Fruit fly (Drosophila melanogaster) whole organism, prepupa: ENCODE measurements around the gene Tep4.

ENCODE experiments used
- Blimp-1 ChIP-seq: fragments of 200-800 bp; sonication (Bioruptor generic); optimal IDR thresholded peaks from 3 replicates; lab custom pipeline; 2017; ENCODE audit warnings: missing biosample characterization, missing genetic modification characterization, mild to moderate bottlenecking, moderate library complexity, missing genetic modification reagents
- CG1621 ChIP-seq: fragments of 200-800 bp; sonication (Bioruptor generic); optimal IDR thresholded peaks from 3 replicates; lab custom pipeline; 2018; ENCODE audit warnings: missing biosample characterization, mild to moderate bottlenecking, missing genetic modification characterization
- CG31627 ChIP-seq: fragments of 200-800 bp; sonication (Bioruptor generic); optimal IDR thresholded peaks from 3 replicates; lab custom pipeline; 2016; ENCODE audit warnings: missing biosample characterization, missing genetic modification characterization
- CG32006 ChIP-seq: fragments of 200-800 bp; sonication (Bioruptor generic); optimal IDR thresholded peaks from 3 replicates; lab custom pipeline; 2017; ENCODE audit warnings: missing biosample characterization, mild to moderate bottlenecking, missing genetic modification characterization
- CG3919 ChIP-seq: fragments of 200-800 bp; sonication (Bioruptor generic); optimal IDR thresholded peaks from 3 replicates; lab custom pipeline; 2016; ENCODE audit warnings: missing biosample characterization, missing genetic modification characterization
- CG4318 ChIP-seq: fragments of 200-800 bp; sonication (Bioruptor generic); optimal IDR thresholded peaks from 3 replicates; lab custom pipeline; 2017; ENCODE audit warnings: missing biosample characterization, mild to moderate bottlenecking, missing genetic modification characterization
- CG6792 ChIP-seq: fragments of 200-800 bp; sonication (Bioruptor generic); optimal IDR thresholded peaks from 3 replicates; lab custom pipeline; 2016; ENCODE audit warnings: missing biosample characterization, missing genetic modification characterization
- CG6808 ChIP-seq: fragments of 200-800 bp; sonication (Bioruptor generic); optimal IDR thresholded peaks from 3 replicates; lab custom pipeline; 2017; ENCODE audit warnings: missing biosample characterization, missing genetic modification characterization, mild to moderate bottlenecking, moderate library complexity, missing genetic modification reagents
- CG6854 ChIP-seq: fragments of 200-800 bp; sonication (Bioruptor generic); optimal IDR thresholded peaks from 2 replicates; lab custom pipeline; 2017; ENCODE audit warnings: missing biosample characterization, mild to moderate bottlenecking, missing genetic modification characterization
- CG7368 ChIP-seq: fragments of 200-800 bp; sonication (Bioruptor generic); optimal IDR thresholded peaks from 3 replicates; lab custom pipeline; 2016; ENCODE audit warnings: missing biosample characterization, missing genetic modification characterization
- CG8119 ChIP-seq: fragments of 200-800 bp; sonication (Bioruptor generic); IDR thresholded peaks from 3 replicates; pipeline ENCODE4 v1.3.6; 2022; ENCODE audit warnings: missing biosample characterization, missing genetic modification characterization
- CG8319 ChIP-seq: fragments of 200-800 bp; sonication (Bioruptor generic); optimal IDR thresholded peaks from 3 replicates; lab custom pipeline; 2016; ENCODE audit warnings: missing biosample characterization, missing genetic modification characterization
- CG8632 ChIP-seq: fragments of 200-800 bp; sonication (Bioruptor generic); optimal IDR thresholded peaks from 3 replicates; lab custom pipeline; 2016; ENCODE audit warnings: missing biosample characterization, missing genetic modification characterization
- CG9139 ChIP-seq: fragments of 200-800 bp; sonication (Bioruptor generic); optimal IDR thresholded peaks from 3 replicates; lab custom pipeline; 2017; ENCODE audit warnings: missing biosample characterization, mild to moderate bottlenecking, missing genetic modification characterization
- Eip75B ChIP-seq: fragments of 200-800 bp; sonication (Bioruptor generic); optimal IDR thresholded peaks from 3 replicates; lab custom pipeline; 2016; ENCODE audit warnings: missing biosample characterization, missing genetic modification characterization
- Eip78C ChIP-seq: fragments of 200-800 bp; sonication (Bioruptor generic); peaks from one replicate; lab custom pipeline; 2016; ENCODE audit warnings: missing biosample characterization, missing genetic modification characterization
- Ets21C ChIP-seq: fragments of 200-800 bp; sonication (Bioruptor generic); optimal IDR thresholded peaks from 3 replicates; lab custom pipeline; 2016; ENCODE audit warnings: missing biosample characterization, missing genetic modification characterization
- Gug ChIP-seq: fragments of 200-800 bp; sonication (Bioruptor generic); IDR thresholded peaks from 2 replicates; pipeline ENCODE4 v1.3.6; 2022; ENCODE audit warnings: missing biosample characterization, missing genetic modification characterization
- Hr39 ChIP-seq: fragments of 200-800 bp; sonication (Bioruptor generic); optimal IDR thresholded peaks from 2 replicates; lab custom pipeline; 2016; ENCODE audit warnings: missing biosample characterization, missing genetic modification characterization
- Hr4 ChIP-seq: fragments of 200-800 bp; sonication (Bioruptor generic); optimal IDR thresholded peaks from 3 replicates; lab custom pipeline; 2016; ENCODE audit warnings: missing biosample characterization, missing genetic modification characterization
- Lpt ChIP-seq: fragments of 200-800 bp; sonication (Bioruptor generic); optimal IDR thresholded peaks from 3 replicates; lab custom pipeline; 2016; ENCODE audit warnings: missing biosample characterization, missing genetic modification characterization
- OdsH ChIP-seq: fragments of 200-800 bp; sonication (Bioruptor generic); optimal IDR thresholded peaks from 3 replicates; lab custom pipeline; 2016; ENCODE audit warnings: missing biosample characterization, missing genetic modification characterization
- Smox ChIP-seq: fragments of 200-800 bp; sonication (Bioruptor generic); optimal IDR thresholded peaks from 3 replicates; lab custom pipeline; 2016; ENCODE audit warnings: missing biosample characterization, missing genetic modification characterization
- Sox102F ChIP-seq: fragments of 200-800 bp; sonication (Bioruptor generic); optimal IDR thresholded peaks from 2 replicates; lab custom pipeline; 2016; ENCODE audit warnings: missing biosample characterization, mild to moderate bottlenecking, missing genetic modification characterization
- achi ChIP-seq: fragments of 200-800 bp; sonication (Bioruptor generic); optimal IDR thresholded peaks from 3 replicates; lab custom pipeline; 2016; ENCODE audit warnings: missing biosample characterization, missing genetic modification characterization
- cyc ChIP-seq: fragments of 200-800 bp; sonication (Bioruptor generic); optimal IDR thresholded peaks from 3 replicates; lab custom pipeline; 2016; ENCODE audit warnings: missing biosample characterization, missing genetic modification characterization
- dsx ChIP-seq: fragments of 200-800 bp; optimal IDR thresholded peaks from 3 replicates; lab custom pipeline; 2019; ENCODE audit warnings: missing biosample characterization, mild to moderate bottlenecking, missing genetic modification characterization, moderate library complexity; ENCODE audit not compliant: poor library complexity, severe bottlenecking
- esn ChIP-seq: fragments of 200-800 bp; sonication (Bioruptor generic); optimal IDR thresholded peaks from 2 replicates; lab custom pipeline; 2016; ENCODE audit warnings: missing biosample characterization, mild to moderate bottlenecking, missing genetic modification characterization, moderate library complexity
- fd85E ChIP-seq: fragments of 200-800 bp; sonication (Bioruptor generic); optimal IDR thresholded peaks from 3 replicates; lab custom pipeline; 2016; ENCODE audit warnings: missing biosample characterization, missing genetic modification characterization
- fkh ChIP-seq: fragments of 200-800 bp; sonication (Bioruptor generic); optimal IDR thresholded peaks from 3 replicates; lab custom pipeline; 2017; ENCODE audit warnings: missing biosample characterization, mild to moderate bottlenecking, missing genetic modification characterization, moderate library complexity
- net ChIP-seq: fragments of 200-800 bp; sonication (Bioruptor generic); optimal IDR thresholded peaks from 3 replicates; lab custom pipeline; 2016; ENCODE audit warnings: missing biosample characterization, missing genetic modification characterization
- pdm3 ChIP-seq: fragments of 200-800 bp; sonication (Bioruptor generic); optimal IDR thresholded peaks from 3 replicates; lab custom pipeline; 2016; ENCODE audit warnings: missing biosample characterization, missing genetic modification characterization
- salr ChIP-seq, 2 experiments: fragments of 200-800 bp; sonication (Bioruptor generic); optimal IDR thresholded peaks; 3 replicates each; lab custom pipeline; 2016 to 2018; ENCODE audit warnings: missing biosample characterization in 2 of 2, missing genetic modification characterization in 2 of 2, mild to moderate bottlenecking in 1 of 2
- ss ChIP-seq, 2 experiments: fragments of 200-800 bp; sonication (Bioruptor generic); optimal IDR thresholded peaks; 2 replicates in 1 of 2; 3 replicates in 1 of 2; lab custom pipeline; 2017 to 2018; ENCODE audit warnings: mild to moderate bottlenecking in 2 of 2, missing biosample characterization in 2 of 2, missing genetic modification characterization in 2 of 2, moderate library complexity in 1 of 2
- svp ChIP-seq: fragments of 200-800 bp; sonication (Bioruptor generic); peaks from one replicate; lab custom pipeline; 2016; ENCODE audit warnings: missing biosample characterization, missing genetic modification characterization
- vri ChIP-seq: fragments of 200-800 bp; sonication (Bioruptor generic); optimal IDR thresholded peaks from 3 replicates; lab custom pipeline; 2016; ENCODE audit warnings: missing biosample characterization, mild to moderate bottlenecking, missing genetic modification characterization

Tep4 gene

dm6 chr2L:19549412-19549811 lies 1.1 kb downstream of the Tep4 start:
- peak; percentile 68 for TF ChIP-seq Eip75B (GFP tag; lab: Kevin White, UChicago)
- no peak for TF ChIP-seq CG8632 (GFP tag; lab: Kevin White, UChicago)
- TF ChIP-seq CG6792 = peak; percentile 12
- TF ChIP-seq CG3919 = no peak
- peak; percentile 74 for TF ChIP-seq CG6854 (GFP tag; lab: Kevin White, UChicago)
- peak; percentile 71 for TF ChIP-seq vri (GFP tag; lab: Kevin White, UChicago)
- peak; percentile 32 for TF ChIP-seq Blimp-1 (GFP tag; lab: Kevin White, UChicago)
- TF ChIP-seq Sox102F (GFP tag; lab: Kevin White, UChicago) = peak; percentile 48
- peak; percentile 50 for TF ChIP-seq Lpt (GFP tag; lab: Kevin White, UChicago)
- TF ChIP-seq svp (GFP tag; lab: Kevin White, UChicago) = peak; percentile 91
- no peak for TF ChIP-seq Hr39 (GFP tag; lab: Kevin White, UChicago)
- peak; percentile 29 for TF ChIP-seq CG9139
- TF ChIP-seq CG4318 (GFP tag; lab: Kevin White, UChicago) = no peak
- TF ChIP-seq fkh (GFP tag; lab: Kevin White, UChicago) = peak; percentile 93
- peak; percentile 69 for TF ChIP-seq CG1621 (tag; lab: Kevin White, UChicago)
- TF ChIP-seq CG8119 = peak; percentile 60; the same call in 2 of the 3 replicates
- no peak for TF ChIP-seq pdm3 (GFP tag; lab: Kevin White, UChicago)
- peak; percentile 71 for TF ChIP-seq Eip78C (GFP tag; lab: Kevin White, UChicago)
- peak; percentile 20 for TF ChIP-seq esn (GFP tag; lab: Kevin White, UChicago)
- TF ChIP-seq CG6808 (GFP tag; lab: Kevin White, UChicago) = peak; percentile 70
- TF ChIP-seq achi (GFP tag; lab: Kevin White, UChicago) = peak; percentile 37
- peak; percentile 40 for TF ChIP-seq Smox

DNA sequence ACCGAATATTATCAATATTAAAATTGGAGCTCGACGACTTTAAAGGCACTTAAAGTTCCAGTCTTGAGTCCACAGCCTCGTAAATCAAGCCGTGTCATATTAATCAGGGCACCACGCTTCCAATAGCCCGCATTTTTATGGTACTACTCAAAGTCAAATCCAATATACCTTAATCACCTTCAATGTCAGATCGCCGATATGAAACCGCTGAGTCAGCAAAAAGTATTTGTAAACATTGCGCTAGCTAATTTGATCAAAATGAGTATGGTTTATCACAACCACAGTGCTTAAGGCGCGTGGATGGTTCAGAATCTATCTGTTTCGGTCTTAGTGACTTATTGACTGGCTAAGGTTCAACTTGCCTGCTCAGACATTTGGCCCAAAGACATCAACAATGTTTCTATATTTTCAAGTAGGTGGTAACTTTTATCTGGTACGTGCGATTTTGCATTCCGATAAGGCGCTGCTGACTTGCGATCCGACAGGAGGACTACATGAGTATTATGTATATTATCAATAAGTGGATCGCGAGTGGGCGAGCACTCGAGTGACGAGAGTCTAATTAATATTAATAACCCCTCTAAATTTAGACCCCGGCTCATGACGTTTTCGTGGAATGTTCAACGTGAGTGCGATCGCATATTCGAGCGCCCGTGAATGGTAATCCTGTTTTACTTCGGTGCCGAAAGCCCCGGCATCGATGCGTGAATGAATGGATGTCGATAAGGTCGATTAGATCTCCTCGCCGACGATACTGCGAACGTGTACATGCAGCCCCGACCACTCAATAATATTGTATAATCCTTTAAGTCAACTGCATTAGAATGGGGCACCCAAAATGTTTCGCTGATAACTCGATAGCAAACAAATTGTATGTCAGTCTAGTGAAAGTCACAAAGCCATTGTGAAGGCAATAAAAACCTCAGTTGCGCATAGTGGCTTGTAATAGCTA lies 15.0 kb downstream of the Tep4 start, which contains the start of gene CG13078:
TSS of gene CG13078 (plus strand) at position 902 of the 952 bp plus-strand sequence.
- TF ChIP-seq salr (GFP tag; optimal IDR thresholded peaks at IDR 0.05; lab: Kevin White, UChicago) = no peak
- no peak for TF ChIP-seq Hr4 (GFP tag; lab: Kevin White, UChicago)
- no peak for TF ChIP-seq Gug (GFP tag; lab: Robert Waterston, UW)
- no peak for TF ChIP-seq OdsH (GFP tag; lab: Kevin White, UChicago)
- TF ChIP-seq CG7368 (GFP tag; lab: Kevin White, UChicago) = no peak
- no peak for TF ChIP-seq CG3919
- TF ChIP-seq Lpt (GFP tag; lab: Kevin White, UChicago) = no peak
- no peak for TF ChIP-seq Blimp-1 (GFP tag; lab: Kevin White, UChicago)
- no peak for TF ChIP-seq CG31627 (GFP tag; lab: Kevin White, UChicago)
- no peak for TF ChIP-seq CG8319 (GFP tag; lab: Kevin White, UChicago)
- no peak for TF ChIP-seq dsx (GFP tag; lab: Kevin White, UChicago)
- no peak for TF ChIP-seq cyc (GFP tag; lab: Kevin White, UChicago)
- no peak for TF ChIP-seq Sox102F (GFP tag; lab: Kevin White, UChicago)

DNA sequence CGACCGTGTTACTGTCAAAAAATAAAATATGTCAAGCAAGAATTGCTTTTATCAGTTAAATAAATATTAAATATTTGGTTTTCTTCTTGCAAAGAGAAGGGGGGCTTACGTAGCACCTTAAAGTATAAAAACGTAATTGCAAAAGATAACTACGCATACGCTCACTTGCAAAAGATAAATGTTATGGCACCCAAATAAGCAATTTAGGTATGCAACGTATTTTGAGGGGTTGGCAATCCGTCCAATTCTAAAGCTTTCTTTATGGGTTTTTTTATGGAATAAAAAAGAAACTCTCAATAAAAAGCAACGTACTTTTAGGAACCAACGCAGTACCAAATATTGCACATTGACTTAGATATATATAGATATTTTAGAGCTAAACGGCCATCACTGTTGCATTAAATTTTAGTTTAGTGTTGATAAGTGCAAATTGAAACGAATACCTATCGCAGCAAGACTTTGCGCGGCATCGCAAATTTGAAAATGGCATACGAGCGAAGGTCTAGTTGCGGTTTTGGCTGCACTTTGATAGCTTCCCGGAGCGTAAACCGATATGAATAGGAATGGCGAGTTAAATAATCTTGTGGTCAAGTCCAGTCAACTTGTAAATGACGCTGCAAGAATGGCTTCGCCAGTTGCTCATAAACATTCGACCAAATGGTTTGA lies 17.1 kb downstream of the Tep4 start, which contains the start of gene CG13077:
TSS of gene CG13077 (plus strand) at position 631 of the 666 bp plus-strand sequence.
- TF ChIP-seq achi (GFP tag; lab: Kevin White, UChicago) (no peak), ss (GFP tag; optimal IDR thresholded peaks at IDR 0.05; lab: Kevin White, UChicago) (no peak), CG8632 (GFP tag; lab: Kevin White, UChicago) (no peak), fkh (GFP tag; lab: Kevin White, UChicago) (peak; percentile 40), esn (GFP tag; lab: Kevin White, UChicago) (no peak), Lpt (GFP tag; lab: Kevin White, UChicago) (no peak), CG32006 (GFP tag; lab: Kevin White, UChicago) (no peak), net (GFP tag; lab: Kevin White, UChicago) (no peak), Eip78C (GFP tag; lab: Kevin White, UChicago) (peak; percentile 38), Ets21C (GFP tag; lab: Kevin White, UChicago) (no peak), salr (GFP tag; optimal IDR thresholded peaks at IDR 0.05; lab: Kevin White, UChicago) (no peak), fd85E (no peak)
